Worm (Caenorhabditis elegans) whole organism, late embryonic: ENCODE data around the gene repo-1.

Experiments
- C38D4.7 ChIP-seq: fragments of 200-800 bp; sonication (Bioruptor generic); optimal IDR thresholded peaks from 2 replicates; lab custom pipeline; 2018; ENCODE audit warnings: mild to moderate bottlenecking, missing genetic modification characterization, moderate library complexity, missing compliant biosample characterization
- K02D7.2 ChIP-seq: sonication (generic microtip); optimal IDR thresholded peaks from 2 replicates; lab custom pipeline; 2017; ENCODE audit warnings: mild to moderate bottlenecking, missing genetic modification characterization, missing compliant biosample characterization
- K09A11.1 ChIP-seq: sonication (generic microtip); optimal IDR thresholded peaks from 2 replicates; lab custom pipeline; 2017; ENCODE audit warnings: antibody characterized with exemption, mild to moderate bottlenecking, missing genetic modification characterization, missing compliant biosample characterization; ENCODE audit not compliant: insufficient read depth
- ama-1 ChIP-seq: fragments of 150-350 bp; optimal IDR thresholded peaks from 2 replicates; lab custom pipeline; 2014
- ceh-14 ChIP-seq: sonication (generic microtip); optimal IDR thresholded peaks from 2 replicates; lab custom pipeline; 2016; ENCODE audit warnings: missing genotype, missing genetic modification characterization, missing compliant biosample characterization
- ceh-18 ChIP-seq: sonication (generic microtip); optimal IDR thresholded peaks from 2 replicates; lab custom pipeline; 2016; ENCODE audit warnings: missing genetic modification characterization, missing compliant biosample characterization
- ceh-30 ChIP-seq: fragments of 150-350 bp; optimal IDR thresholded peaks from 2 replicates; lab custom pipeline; 2014; ENCODE audit warnings: missing biosample characterization, missing genetic modification characterization
- ceh-34 ChIP-seq: sonication (generic microtip); optimal IDR thresholded peaks from 2 replicates; lab custom pipeline; 2016; ENCODE audit warnings: mild to moderate bottlenecking, missing genetic modification characterization, missing compliant biosample characterization
- ceh-45 ChIP-seq: fragments of 200-800 bp; sonication (Bioruptor generic); IDR thresholded peaks from 2 replicates; pipeline ENCODE4 v1.3.6; 2022; ENCODE audit warnings: missing genetic modification reagents, missing genetic modification characterization, missing compliant biosample characterization
- ceh-6 ChIP-seq: fragments of 200-800 bp; sonication (Bioruptor generic); optimal IDR thresholded peaks from 2 replicates; lab custom pipeline; 2018; ENCODE audit warnings: mild to moderate bottlenecking, missing genetic modification characterization, missing compliant biosample characterization
- ceh-9 ChIP-seq: sonication (generic microtip); optimal IDR thresholded peaks from 2 replicates; lab custom pipeline; 2016; ENCODE audit warnings: mild to moderate bottlenecking, missing genetic modification characterization, inconsistent platforms, missing compliant biosample characterization
- elt-4 ChIP-seq: sonication (generic microtip); optimal IDR thresholded peaks from 2 replicates; lab custom pipeline; 2016; ENCODE audit warnings: missing genetic modification characterization, missing compliant biosample characterization
- fax-1 ChIP-seq: sonication (generic microtip); optimal IDR thresholded peaks from 2 replicates; lab custom pipeline; 2016; ENCODE audit warnings: missing genotype, missing genetic modification characterization, missing compliant biosample characterization
- fkh-10 ChIP-seq: fragments of 150-350 bp; optimal IDR thresholded peaks from 2 replicates; lab custom pipeline; 2014; ENCODE audit warnings: missing biosample characterization, missing genetic modification reagents, missing genetic modification characterization
- fkh-6 ChIP-seq: sonication (generic microtip); optimal IDR thresholded peaks from 2 replicates; lab custom pipeline; 2016; ENCODE audit warnings: missing genetic modification characterization, missing compliant biosample characterization
- hlh-6 ChIP-seq: sonication (generic microtip); optimal IDR thresholded peaks from 2 replicates; lab custom pipeline; 2016; ENCODE audit warnings: missing genotype, missing genetic modification characterization, missing compliant biosample characterization
- madf-2 ChIP-seq: sonication (generic microtip); optimal IDR thresholded peaks from 2 replicates; lab custom pipeline; 2017; ENCODE audit warnings: missing genetic modification characterization, missing compliant biosample characterization
- mec-3 ChIP-seq: sonication (generic microtip); optimal IDR thresholded peaks from 2 replicates; lab custom pipeline; 2016; ENCODE audit warnings: borderline replicate concordance, missing genetic modification characterization, missing compliant biosample characterization
- nfya-1 ChIP-seq: sonication (generic microtip); optimal IDR thresholded peaks from 2 replicates; lab custom pipeline; 2017; ENCODE audit warnings: missing genetic modification characterization, mild to moderate bottlenecking, missing compliant biosample characterization, antibody characterized with exemption, moderate library complexity
- pha-2 ChIP-seq: sonication (generic microtip); optimal IDR thresholded peaks from 2 replicates; lab custom pipeline; 2017; ENCODE audit warnings: mild to moderate bottlenecking, missing genetic modification characterization, missing compliant biosample characterization
- pha-4 ChIP-seq: fragments of 150-350 bp; optimal IDR thresholded peaks from 2 replicates; lab custom pipeline; 2018; ENCODE audit warnings: missing biosample characterization, missing genetic modification reagents, missing genetic modification characterization
- ref-2 ChIP-seq: sonication (generic microtip); optimal IDR thresholded peaks from 2 replicates; lab custom pipeline; 2016; ENCODE audit warnings: missing genetic modification characterization, missing compliant biosample characterization
- rnt-1 ChIP-seq: sonication (generic microtip); optimal IDR thresholded peaks from 2 replicates; lab custom pipeline; 2016; ENCODE audit warnings: missing genetic modification characterization, missing compliant biosample characterization
- sdc-2 ChIP-seq: sonication (generic microtip); optimal IDR thresholded peaks from 2 replicates; lab custom pipeline; 2016; ENCODE audit warnings: missing genotype, missing genetic modification characterization, missing compliant biosample characterization
- sox-2 ChIP-seq: fragments of 200-800 bp; sonication (Bioruptor generic); IDR thresholded peaks from 2 replicates; pipeline ENCODE4 v1.3.6; 2022; ENCODE audit warnings: missing genetic modification reagents, missing genetic modification characterization, missing compliant biosample characterization
- tbx-2 ChIP-seq: sonication (generic microtip); optimal IDR thresholded peaks from 2 replicates; lab custom pipeline; 2016; ENCODE audit warnings: missing genetic modification characterization, missing compliant biosample characterization
- unc-42 ChIP-seq: sonication (generic microtip); optimal IDR thresholded peaks from 2 replicates; lab custom pipeline; 2016; ENCODE audit warnings: missing genotype, missing genetic modification characterization, missing compliant biosample characterization

The repo-1 gene

DNA sequence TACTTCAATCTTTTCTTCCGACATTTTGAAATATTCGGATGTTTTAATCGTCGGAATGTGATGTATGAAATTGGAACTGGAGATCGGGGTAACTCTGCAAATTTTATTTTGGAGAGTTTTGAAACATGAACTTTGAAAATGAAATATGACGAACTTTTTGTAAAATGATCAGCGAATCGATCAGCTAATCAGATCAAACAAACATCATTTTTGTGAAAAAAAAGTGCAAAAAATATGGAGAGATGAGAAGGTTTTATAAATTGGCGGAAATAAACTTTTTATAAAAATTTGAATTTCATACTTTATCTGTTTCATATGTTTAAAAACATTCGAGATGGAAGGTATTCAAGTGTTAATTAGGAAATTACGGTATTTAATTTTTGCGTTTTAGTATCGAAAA is 27.2 kb downstream of the repo-1 start, which contains the start of gene dlc-2:
dlc-2 (minus strand) TSS at position 101 of the 400 bp plus-strand sequence.
- TF ChIP-seq ama-1, result no peak
- TF ChIP-seq K02D7.2 (tag; lab: Kevin White, UChicago), result no peak
- TF ChIP-seq pha-2 (tag; lab: Kevin White, UChicago), result no peak
- TF ChIP-seq elt-4, result no peak
- TF ChIP-seq C38D4.7 (GFP tag; lab: Kevin White, UChicago), result no peak
- TF ChIP-seq sox-2 (GFP tag; lab: Robert Waterston, UW), result no peak
- TF ChIP-seq tbx-2, result no peak
- no peak for TF ChIP-seq fkh-6 (tag; lab: Kevin White, UChicago)
- no peak for TF ChIP-seq fax-1 (tag; lab: Kevin White, UChicago)
- TF ChIP-seq fkh-10 (GFP tag; lab: Kevin White, UChicago), result no peak
- TF ChIP-seq sdc-2 (tag; lab: Kevin White, UChicago), result no peak
- no peak for TF ChIP-seq ceh-34 (tag; lab: Kevin White, UChicago)
- no peak for TF ChIP-seq ceh-9 (tag; lab: Kevin White, UChicago)
- no peak for TF ChIP-seq mec-3 (tag; lab: Kevin White, UChicago)
- no peak for TF ChIP-seq ceh-45 (GFP tag; lab: Robert Waterston, UW)
- TF ChIP-seq madf-2 (tag; lab: Kevin White, UChicago), result no peak

DNA sequence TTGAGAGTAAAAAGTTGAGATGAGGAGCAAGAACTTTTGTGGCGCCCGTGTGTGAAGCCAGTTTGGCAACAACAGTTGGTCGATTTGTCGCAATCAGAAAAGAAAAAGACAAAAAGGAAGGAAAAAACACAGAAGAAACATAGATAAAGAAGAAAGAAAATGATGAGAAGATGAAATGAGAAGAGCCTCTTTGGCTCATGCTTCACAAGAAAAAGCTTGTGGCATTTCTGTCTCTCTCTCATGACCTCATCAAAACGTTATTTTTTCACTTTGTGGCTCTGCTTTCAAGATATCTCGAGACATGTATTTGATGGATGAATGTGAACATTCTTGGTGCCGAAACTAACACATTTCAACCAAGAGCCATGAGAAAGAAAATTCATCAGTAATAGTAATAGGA is 28.8 kb downstream of the repo-1 start:
- no peak for TF ChIP-seq C38D4.7 (GFP tag; lab: Kevin White, UChicago)
- TF ChIP-seq ceh-18, result peak; percentile 62

DNA sequence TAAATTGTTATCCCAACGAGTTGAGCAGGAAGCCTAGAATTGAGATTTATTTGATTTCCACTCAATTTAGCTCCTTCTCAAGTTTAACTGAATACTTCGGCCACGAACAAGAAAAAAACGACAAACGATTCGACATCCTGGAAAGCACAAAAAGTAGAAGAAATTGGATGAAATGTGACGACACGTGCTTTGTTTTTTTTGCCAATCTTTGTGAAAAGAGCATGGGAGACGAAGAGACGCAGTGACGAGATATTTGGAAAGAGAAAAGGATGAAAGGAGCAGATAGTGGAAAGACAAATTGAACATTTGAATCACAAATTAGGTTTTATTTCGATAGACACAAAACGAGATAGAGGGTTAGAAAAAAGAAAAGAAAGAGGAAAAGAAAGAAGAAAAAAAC is 30.2 kb downstream of the repo-1 start:
- no peak for TF ChIP-seq ceh-14 (tag; lab: Kevin White, UChicago)
- TF ChIP-seq unc-42 (tag; lab: Kevin White, UChicago), result peak; percentile 91
- no peak for TF ChIP-seq pha-4 (tag; lab: Kevin White, UChicago)

DNA sequence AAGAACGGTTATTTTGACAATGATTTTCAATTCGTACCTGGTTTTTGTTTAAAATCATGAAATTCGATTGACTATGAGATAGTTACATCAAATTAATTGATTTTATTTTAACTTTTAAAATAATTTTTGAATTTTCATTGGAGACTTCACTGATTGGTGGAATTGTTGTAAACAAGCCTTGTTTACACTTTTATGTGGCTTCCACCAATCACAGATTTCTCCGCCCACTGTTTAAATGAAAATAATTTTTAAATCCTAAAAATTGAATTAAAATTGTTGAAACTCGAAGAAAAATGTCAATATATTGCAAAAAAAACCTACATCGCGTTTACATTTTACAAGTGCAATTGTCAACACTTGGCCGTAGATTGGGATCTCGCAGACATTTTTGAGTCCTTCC is 36.3 kb downstream of the repo-1 start:
- TF ChIP-seq nfya-1 (tag; lab: Kevin White, UChicago) (peak; percentile 88), K09A11.1 (tag; lab: Kevin White, UChicago) (no peak)

DNA sequence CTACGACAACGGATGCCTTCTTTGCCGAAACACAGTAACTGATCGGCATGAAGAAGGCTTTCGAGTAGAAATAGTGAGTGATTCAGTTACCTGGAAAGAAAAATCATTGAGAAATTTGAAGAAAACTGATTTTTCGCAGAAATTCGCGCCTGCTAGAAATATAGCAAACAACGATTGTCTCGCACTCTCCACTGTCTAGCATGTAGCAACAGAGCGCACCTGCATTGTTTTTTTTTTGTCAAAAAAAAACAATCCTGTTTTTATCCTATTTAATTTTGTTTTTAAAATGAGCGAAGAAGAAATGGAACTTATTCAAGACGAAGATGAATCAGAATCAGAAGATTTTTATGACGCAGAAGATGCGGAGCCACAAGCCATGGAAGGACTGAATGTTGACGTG is 36.8 kb downstream of the repo-1 start, which contains the start of the genes ddb-1 and M18.6:
ddb-1 (minus strand) TSS at position 90 of the 400 bp plus-strand sequence.
M18.6 (plus strand) TSS at position 235 of the 400 bp plus-strand sequence.
- no peak for TF ChIP-seq hlh-6 (tag; lab: Kevin White, UChicago)
- TF ChIP-seq ceh-6 (GFP tag; lab: Kevin White, UChicago), result no peak
- no peak for TF ChIP-seq ceh-30 (tag; lab: Kevin White, UChicago)
- TF ChIP-seq ref-2 (tag; lab: Kevin White, UChicago), result no peak
- no peak for TF ChIP-seq madf-2 (tag; lab: Kevin White, UChicago)
- no peak for TF ChIP-seq sox-2 (GFP tag; lab: Robert Waterston, UW)
- TF ChIP-seq nfya-1 (tag; lab: Kevin White, UChicago), result peak; percentile 26

DNA sequence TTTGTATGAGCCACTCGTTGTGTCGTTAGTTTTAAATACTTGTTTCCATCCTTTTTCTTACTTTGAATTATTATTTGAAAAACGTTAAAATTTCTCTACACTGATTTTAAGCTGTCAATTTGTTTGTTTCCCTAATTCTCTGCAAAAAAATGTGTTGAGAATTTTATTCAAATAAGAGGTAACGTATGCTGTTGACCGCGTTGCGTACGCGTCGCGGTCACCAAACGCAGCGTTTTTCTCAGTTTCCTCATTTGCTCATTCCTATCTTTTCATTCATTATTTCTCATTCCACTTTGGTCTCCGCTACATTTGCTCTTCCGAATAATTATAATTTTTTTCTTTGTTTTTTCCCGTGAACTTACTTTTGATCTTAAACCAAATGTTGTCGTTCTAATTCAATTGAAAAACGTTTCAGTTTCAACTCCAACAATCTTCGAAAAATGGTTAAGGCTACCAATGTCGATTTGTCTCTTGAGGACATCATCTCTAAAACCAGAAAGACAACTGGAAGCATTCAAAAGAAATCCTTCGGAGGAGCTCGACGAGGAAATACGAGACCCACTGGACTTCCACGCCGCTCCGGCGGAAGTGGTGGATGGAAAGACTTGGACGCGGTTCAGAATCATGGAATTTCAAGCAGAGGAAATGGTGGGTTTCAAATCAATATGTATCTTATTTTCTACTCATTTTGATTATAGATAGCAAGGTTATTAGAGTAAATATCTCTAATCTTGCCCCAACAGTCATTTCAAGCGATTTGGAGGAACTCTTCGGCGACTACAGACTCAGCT is 38.8 kb downstream of the repo-1 start, which contains the start of gene aly-3:
aly-3 (plus strand) TSS at position 409 of the 791 bp plus-strand sequence.
- TF ChIP-seq nfya-1 (tag; lab: Kevin White, UChicago), result peak; percentile 11
- no peak for TF ChIP-seq rnt-1 (tag; lab: Kevin White, UChicago)
- TF ChIP-seq tbx-2, result peak; percentile 19
